Worm (Caenorhabditis elegans) whole organism, L2 larva: Measurements from ENCODE around the gene nhr-157.
A peak's percentile ranks its signal among the peaks of the same experiment; 100 is the strongest.

Experiments
- C34F6.9 ChIP-seq: fragments of 150-350 bp; optimal IDR thresholded peaks from 2 replicates; lab custom pipeline; 2014; ENCODE audit warnings: missing biosample characterization, missing genetic modification characterization
- F13H6.1 ChIP-seq: sonication (generic microtip); optimal IDR thresholded peaks from 2 replicates; lab custom pipeline; 2016; ENCODE audit warnings: missing genetic modification characterization, missing compliant biosample characterization
- R02D3.7 ChIP-seq: fragments of 150-350 bp; optimal IDR thresholded peaks from 2 replicates; lab custom pipeline; 2014; ENCODE audit warnings: missing biosample characterization, missing genetic modification characterization
- Y55F3AM.14 ChIP-seq: fragments of 200-800 bp; sonication (Bioruptor generic); optimal IDR thresholded peaks from 2 replicates; lab custom pipeline; 2018; ENCODE audit warnings: mild to moderate bottlenecking, missing genetic modification characterization, missing compliant biosample characterization
- ZK546.5 ChIP-seq: sonication (generic microtip); optimal IDR thresholded peaks from 2 replicates; lab custom pipeline; 2017; ENCODE audit warnings: missing biosample characterization, missing genetic modification characterization
- alr-1 ChIP-seq: fragments of 150-350 bp; optimal IDR thresholded peaks from 2 replicates; lab custom pipeline; 2014; ENCODE audit warnings: missing biosample characterization, missing genetic modification characterization
- aly-2 ChIP-seq: fragments of 150-350 bp; optimal IDR thresholded peaks from 2 replicates; lab custom pipeline; 2014; ENCODE audit warnings: missing biosample characterization, missing genetic modification characterization
- blmp-1 ChIP-seq: sonication (generic microtip); optimal IDR thresholded peaks from 2 replicates; lab custom pipeline; 2017; ENCODE audit warnings: missing genetic modification characterization, mild to moderate bottlenecking, missing compliant biosample characterization, antibody characterized with exemption, moderate library complexity; ENCODE audit not compliant: insufficient read depth
- ceh-16 ChIP-seq: fragments of 150-350 bp; optimal IDR thresholded peaks from 2 replicates; lab custom pipeline; 2014; ENCODE audit warnings: missing biosample characterization, missing genetic modification characterization
- dmd-4 ChIP-seq: sonication (generic microtip); optimal IDR thresholded peaks from 2 replicates; lab custom pipeline; 2017; ENCODE audit warnings: missing biosample characterization, missing genetic modification characterization
- egl-27 ChIP-seq: sonication (generic microtip); optimal IDR thresholded peaks from 3 replicates; lab custom pipeline; 2017; ENCODE audit warnings: missing biosample characterization, missing genetic modification reagents, missing genetic modification characterization
- elt-3 ChIP-seq: sonication (generic microtip); optimal IDR thresholded peaks from 2 replicates; lab custom pipeline; 2017; ENCODE audit warnings: missing biosample characterization, missing genetic modification characterization
- fos-1 ChIP-seq: fragments of 150-350 bp; optimal IDR thresholded peaks from 2 replicates; lab custom pipeline; 2014; ENCODE audit warnings: missing biosample characterization, missing genetic modification characterization
- gmeb-1 ChIP-seq: fragments of 150-350 bp; optimal IDR thresholded peaks from 2 replicates; lab custom pipeline; 2014; ENCODE audit warnings: missing biosample characterization, missing genetic modification characterization
- lin-11 ChIP-seq: fragments of 150-350 bp; sonication (generic microtip); optimal IDR thresholded peaks from 2 replicates; lab custom pipeline; 2014; ENCODE audit warnings: missing biosample characterization, missing genetic modification characterization, inconsistent platforms, mixed read lengths
- lin-39 ChIP-seq: fragments of 150-350 bp; optimal IDR thresholded peaks from 2 replicates; lab custom pipeline; 2014; ENCODE audit warnings: missing biosample characterization, missing genetic modification reagents, missing genetic modification characterization
- mab-5 ChIP-seq: fragments of 150-350 bp; optimal IDR thresholded peaks from 2 replicates; lab custom pipeline; 2014; ENCODE audit warnings: missing biosample characterization, missing genetic modification characterization
- mbf-1 ChIP-seq: sonication (generic microtip); optimal IDR thresholded peaks from 2 replicates; lab custom pipeline; 2017; ENCODE audit warnings: missing biosample characterization, missing genetic modification characterization
- mdl-1 ChIP-seq, 2 experiments: fragments of 150-350 bp in 1 of 2; sonication (generic microtip) in 1 of 2; optimal IDR thresholded peaks; 2 replicates each; lab custom pipeline; 2017; ENCODE audit warnings: missing biosample characterization in 2 of 2, missing genetic modification characterization in 2 of 2
- nhr-10 ChIP-seq: sonication (generic microtip); optimal IDR thresholded peaks from 2 replicates; lab custom pipeline; 2017; ENCODE audit warnings: missing biosample characterization, missing genetic modification characterization
- nhr-21 ChIP-seq: fragments of 150-350 bp; optimal IDR thresholded peaks from 2 replicates; lab custom pipeline; 2014; ENCODE audit warnings: missing biosample characterization, missing genetic modification characterization
- nhr-237 ChIP-seq: fragments of 150-350 bp; optimal IDR thresholded peaks from 2 replicates; lab custom pipeline; 2014; ENCODE audit warnings: missing biosample characterization, missing genetic modification characterization
- nhr-25 ChIP-seq: fragments of 150-350 bp; sonication (generic microtip); optimal IDR thresholded peaks from 3 replicates; lab custom pipeline; 2014; ENCODE audit warnings: missing biosample characterization, missing genetic modification characterization
- nhr-6 ChIP-seq: fragments of 150-350 bp; optimal IDR thresholded peaks from 2 replicates; lab custom pipeline; 2014; ENCODE audit warnings: missing biosample characterization, missing genetic modification characterization
- nhr-77 ChIP-seq: fragments of 150-350 bp; optimal IDR thresholded peaks from 2 replicates; lab custom pipeline; 2014; ENCODE audit warnings: missing biosample characterization, missing genetic modification characterization
- peb-1 ChIP-seq: fragments of 150-350 bp; optimal IDR thresholded peaks from 2 replicates; lab custom pipeline; 2014; ENCODE audit warnings: missing biosample characterization, missing genetic modification characterization
- sem-4 ChIP-seq: fragments of 150-350 bp; optimal IDR thresholded peaks from 2 replicates; lab custom pipeline; 2014; ENCODE audit warnings: missing biosample characterization, missing genetic modification reagents, missing genetic modification characterization
- sma-9 ChIP-seq, 2 experiments: fragments of 150-350 bp in 1 of 2; sonication (generic microtip) in 1 of 2; optimal IDR thresholded peaks; 2 replicates each; lab custom pipeline; 2014 to 2016; ENCODE audit warnings: missing genetic modification characterization in 2 of 2, mild to moderate bottlenecking in 1 of 2, missing biosample characterization in 1 of 2, missing compliant biosample characterization in 1 of 2, missing genetic modification reagents in 1 of 2, moderate library complexity in 1 of 2
- snpc-4 ChIP-seq: fragments of 150-350 bp; optimal IDR thresholded peaks from 2 replicates; lab custom pipeline; 2014; ENCODE audit warnings: missing biosample characterization, missing genetic modification characterization
- unc-55 ChIP-seq: fragments of 150-350 bp; sonication (generic microtip); optimal IDR thresholded peaks from 3 replicates; lab custom pipeline; 2014; ENCODE audit warnings: missing biosample characterization, missing genetic modification reagents, missing genetic modification characterization
- unc-62 ChIP-seq: fragments of 150-350 bp; optimal IDR thresholded peaks from 2 replicates; lab custom pipeline; 2014; ENCODE audit warnings: missing biosample characterization, missing genetic modification reagents, missing genetic modification characterization
- ztf-1 ChIP-seq: fragments of 200-800 bp; sonication (Bioruptor generic); conservative IDR thresholded peaks from 2 replicates; pipeline ENCODE4 v1.3.6; 2022; ENCODE audit warnings: missing genetic modification characterization, missing compliant biosample characterization
- ztf-11 ChIP-seq: sonication (generic microtip); optimal IDR thresholded peaks from 2 replicates; lab custom pipeline; 2017; ENCODE audit warnings: missing biosample characterization, missing genetic modification characterization
- ztf-4 ChIP-seq: fragments of 150-350 bp; optimal IDR thresholded peaks from 2 replicates; lab custom pipeline; 2014; ENCODE audit warnings: missing biosample characterization, missing genetic modification characterization

The nhr-157 gene

DNA sequence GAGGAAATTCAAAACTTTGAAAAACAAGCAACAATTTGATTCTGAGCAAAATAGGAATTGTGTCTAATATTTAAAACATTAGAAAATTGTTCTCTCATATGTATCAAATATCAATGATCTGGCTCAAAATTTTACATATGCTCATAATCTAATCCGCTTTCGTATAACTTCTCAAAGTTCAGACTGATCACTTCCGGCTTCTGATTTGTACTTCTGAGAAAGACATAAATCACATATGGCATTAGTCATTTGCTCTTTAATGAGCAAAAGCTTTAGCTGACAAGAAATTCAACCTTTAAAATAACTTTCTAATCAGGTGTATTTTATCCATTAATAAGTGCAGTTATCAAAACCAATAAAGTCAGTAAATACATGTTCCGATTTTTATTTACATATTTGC is 12.9 kb downstream of the nhr-157 start:
- TF ChIP-seq sma-9 (GFP tag; optimal IDR thresholded peaks at IDR 0.05; lab: Kevin White, UChicago) = peak; percentile 66
- TF ChIP-seq sma-9 (tag; optimal IDR thresholded peaks at IDR 0.05; lab: Kevin White, UChicago) = no peak
- no peak for TF ChIP-seq snpc-4 (tag; lab: Kevin White, UChicago)
- peak; percentile 65 for TF ChIP-seq nhr-21 (tag; lab: Kevin White, UChicago)

DNA sequence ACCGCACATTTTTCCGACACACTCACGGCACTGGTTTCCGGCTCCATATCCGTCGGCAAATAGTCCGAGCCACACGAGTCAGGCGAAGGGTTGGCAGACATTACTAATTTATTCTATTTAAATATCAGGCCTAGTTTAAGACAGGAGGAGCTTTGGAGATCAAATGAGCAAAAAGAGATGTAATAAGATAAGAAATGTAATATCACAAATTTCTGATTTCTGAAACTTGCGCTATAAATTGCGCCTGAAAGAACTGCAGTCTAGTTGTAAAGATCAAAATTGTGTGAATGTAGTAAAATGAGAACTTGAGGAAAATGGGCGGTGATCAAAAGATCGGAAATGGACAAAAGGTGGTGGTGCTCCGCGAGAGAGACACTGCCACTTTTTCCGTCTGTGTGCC is 14.0 kb downstream of the nhr-157 start, which contains the start of gene nhr-186:
Gene nhr-186, minus strand, starts transcription at position 101 of the 400 bp plus-strand sequence.
- TF ChIP-seq gmeb-1 (tag; lab: Kevin White, UChicago) (no peak), lin-11 (tag; lab: Kevin White, UChicago) (no peak), blmp-1 (no peak), unc-55 (GFP tag; lab: Kevin White, UChicago) (no peak), nhr-6 (tag; lab: Kevin White, UChicago) (no peak), ZK546.5 (tag; lab: Kevin White, UChicago) (no peak), F13H6.1 (no peak), nhr-25 (tag; lab: Kevin White, UChicago) (no peak), lin-39 (tag; lab: Kevin White, UChicago) (no peak), unc-62 (GFP tag; lab: Kevin White, UChicago) (no peak), Y55F3AM.14 (no peak), peb-1 (no peak), R02D3.7 (tag; lab: Kevin White, UChicago) (no peak), nhr-237 (tag; lab: Kevin White, UChicago) (no peak), ztf-11 (tag; lab: Kevin White, UChicago) (no peak)

DNA sequence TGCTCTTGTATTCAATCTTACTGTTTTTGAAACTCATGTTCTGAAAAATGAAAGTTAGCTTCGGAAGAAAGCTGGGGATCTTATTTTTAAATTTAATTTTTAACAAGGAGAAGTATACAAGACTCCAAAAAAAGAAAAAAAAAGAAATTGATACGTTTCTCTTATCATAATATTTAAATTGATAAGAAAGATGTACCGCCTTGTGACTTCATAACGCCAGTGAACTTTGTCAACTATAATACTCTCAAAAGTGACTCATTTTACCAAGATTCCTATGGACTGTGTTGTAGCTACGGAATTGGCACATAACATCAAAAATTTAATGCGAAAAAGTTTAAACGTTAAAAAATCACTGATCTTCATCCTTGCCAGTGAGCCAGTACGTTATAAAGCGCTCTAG is 17.0 kb downstream of the nhr-157 start:
- TF ChIP-seq mbf-1 (no peak), fos-1 (tag; lab: Kevin White, UChicago) (peak; percentile 86)

DNA sequence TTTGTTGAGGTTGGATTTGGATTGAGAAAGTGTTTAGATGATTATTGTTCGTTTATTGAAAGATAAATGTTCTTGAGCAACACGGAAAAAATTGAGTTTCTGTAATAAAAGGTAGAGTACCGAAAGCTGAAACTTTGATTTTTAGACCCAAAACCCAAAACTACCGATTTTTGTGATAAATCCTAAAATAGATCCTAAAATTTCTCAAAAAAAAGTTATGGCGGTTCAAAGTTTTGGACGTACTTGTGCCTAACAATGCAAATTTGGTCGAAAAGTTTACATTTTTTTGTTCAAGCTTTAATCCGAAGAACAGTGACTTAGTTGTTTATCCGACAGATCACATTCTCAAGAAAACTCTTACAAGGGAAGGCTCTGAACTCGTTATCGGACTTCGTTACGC is 21.5 kb downstream of the nhr-157 start, which contains the start of gene nhr-185:
Gene nhr-185, minus strand, starts transcription at position 101 of the 400 bp plus-strand sequence.
- TF ChIP-seq ztf-1 (no peak), egl-27 (no peak), nhr-21 (tag; lab: Kevin White, UChicago) (no peak)

DNA sequence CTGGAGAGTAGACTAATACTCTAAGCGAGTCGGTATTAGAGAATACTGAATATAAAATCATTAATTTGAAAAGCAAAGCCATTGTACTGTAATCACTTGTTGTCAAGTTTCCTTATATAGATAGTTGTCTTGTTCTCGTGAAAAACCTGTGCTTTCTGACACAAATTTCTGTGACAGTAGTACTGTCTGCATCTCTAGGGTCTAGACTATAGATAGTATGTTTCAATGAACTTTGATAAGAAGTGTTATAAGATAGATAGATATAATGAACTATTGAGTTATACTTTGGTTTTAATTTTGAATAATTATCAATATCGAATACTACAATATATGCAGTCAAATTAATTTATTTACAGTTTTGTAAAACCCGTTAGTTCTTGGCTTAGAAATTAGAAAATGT is 24.9 kb downstream of the nhr-157 start, which contains the start of gene ugt-32:
Gene ugt-32, minus strand, starts transcription at position 82 of the 400 bp plus-strand sequence.
- no peak for TF ChIP-seq alr-1 (tag; lab: Kevin White, UChicago)
- TF ChIP-seq aly-2 = no peak
- TF ChIP-seq ztf-4 (tag; lab: Kevin White, UChicago) = no peak
- TF ChIP-seq sem-4 (tag; lab: Kevin White, UChicago) = no peak
- TF ChIP-seq elt-3 = no peak
- no peak for TF ChIP-seq dmd-4 (tag; lab: Kevin White, UChicago)
- no peak for TF ChIP-seq unc-62 (GFP tag; lab: Kevin White, UChicago)
- no peak for TF ChIP-seq lin-39 (tag; lab: Kevin White, UChicago)
- no peak for TF ChIP-seq nhr-25 (tag; lab: Kevin White, UChicago)
- TF ChIP-seq sma-9 (GFP tag; optimal IDR thresholded peaks at IDR 0.05; lab: Kevin White, UChicago) = peak; percentile 27
- TF ChIP-seq sma-9 (tag; optimal IDR thresholded peaks at IDR 0.05; lab: Kevin White, UChicago) = no peak
- TF ChIP-seq fos-1 (tag; lab: Kevin White, UChicago) = peak; percentile 38
- TF ChIP-seq ceh-16 = no peak
- TF ChIP-seq mab-5 (tag; lab: Kevin White, UChicago) = no peak
- TF ChIP-seq blmp-1 = no peak
- no peak for TF ChIP-seq mdl-1 (tag; optimal IDR thresholded peaks at IDR 0.05; lab: Kevin White, UChicago)
- TF ChIP-seq nhr-77 (tag; lab: Kevin White, UChicago) = no peak
- no peak for TF ChIP-seq C34F6.9 (tag; lab: Kevin White, UChicago)

- peak; percentile 53 for TF ChIP-seq fos-1 (tag; lab: Kevin White, UChicago)
- no peak for TF ChIP-seq nhr-10 (tag; lab: Kevin White, UChicago)
Measured at ce11 chrV:3841462-3841861, 27.3 kb downstream of the nhr-157 start.
